Worm (Caenorhabditis elegans) whole organism, L4 larva: ENCODE results near the gene hum-6.

Source experiments
- D1046.2 ChIP-seq: fragments of 200-800 bp; sonication (Bioruptor generic); IDR thresholded peaks from 2 replicates; pipeline ENCODE4 v1.3.6; 2022; ENCODE audit warnings: missing genetic modification characterization, missing compliant biosample characterization
- Y5F2A.4 ChIP-seq: fragments of 200-800 bp; sonication (Bioruptor generic); optimal IDR thresholded peaks from 2 replicates; lab custom pipeline; 2018; ENCODE audit warnings: mild to moderate bottlenecking, missing genetic modification characterization, missing compliant biosample characterization
- aha-1 ChIP-seq: fragments of 150-350 bp; peaks from one replicate; lab custom pipeline; 2014; ENCODE audit warnings: missing biosample characterization, missing genetic modification characterization
- aly-2 ChIP-seq: sonication (generic microtip); optimal IDR thresholded peaks from 2 replicates; lab custom pipeline; 2018; ENCODE audit warnings: missing biosample characterization, missing genetic modification characterization
- ceh-32 ChIP-seq: sonication (generic microtip); optimal IDR thresholded peaks from 2 replicates; lab custom pipeline; 2016; ENCODE audit warnings: mild to moderate bottlenecking, missing genetic modification characterization, missing compliant biosample characterization; ENCODE audit not compliant: poor library complexity
- ceh-44 ChIP-seq: fragments of 200-800 bp; sonication (Bioruptor generic); IDR thresholded peaks from 2 replicates; pipeline ENCODE4 v1.3.6; 2022; ENCODE audit warnings: missing genetic modification reagents, missing genetic modification characterization, missing compliant biosample characterization
- ceh-82 ChIP-seq: sonication (generic microtip); optimal IDR thresholded peaks from 2 replicates; lab custom pipeline; 2017; ENCODE audit warnings: missing biosample characterization, missing genetic modification characterization
- ces-1 ChIP-seq: fragments of 150-350 bp; sonication (generic microtip); optimal IDR thresholded peaks from 4 replicates; lab custom pipeline; 2014; ENCODE audit warnings: missing biosample characterization, missing genetic modification reagents, missing genetic modification characterization
- cey-2 ChIP-seq: sonication (generic microtip); optimal IDR thresholded peaks from 3 replicates; lab custom pipeline; 2017; ENCODE audit warnings: missing genetic modification characterization, mild to moderate bottlenecking, missing compliant biosample characterization, antibody characterized with exemption, borderline replicate concordance; ENCODE audit not compliant: insufficient read depth
- dmd-6 ChIP-seq: fragments of 200-800 bp; sonication (Bioruptor generic); IDR thresholded peaks from 2 replicates; pipeline ENCODE4 v1.3.6; 2022; ENCODE audit warnings: missing genetic modification reagents, missing genetic modification characterization, missing compliant biosample characterization
- dmd-8 ChIP-seq: fragments of 200-800 bp; sonication (Bioruptor generic); IDR thresholded peaks from 2 replicates; pipeline ENCODE4 v1.3.6; 2022; ENCODE audit warnings: missing genetic modification characterization, missing compliant biosample characterization
- dmd-9 ChIP-seq: fragments of 200-800 bp; sonication (Bioruptor generic); IDR thresholded peaks from 2 replicates; pipeline ENCODE4 v1.3.6; 2022; ENCODE audit warnings: missing genetic modification reagents, missing genetic modification characterization, missing compliant biosample characterization
- duxl-1 ChIP-seq: sonication (generic microtip); optimal IDR thresholded peaks from 2 replicates; lab custom pipeline; 2016; ENCODE audit warnings: mild to moderate bottlenecking, missing genetic modification characterization, moderate library complexity, missing compliant biosample characterization; ENCODE audit not compliant: poor library complexity
- fkh-10 ChIP-seq: fragments of 150-350 bp; optimal IDR thresholded peaks from 2 replicates; lab custom pipeline; 2014; ENCODE audit warnings: missing biosample characterization, missing genetic modification reagents, missing genetic modification characterization
- gei-8 ChIP-seq: fragments of 200-800 bp; sonication (Bioruptor generic); optimal IDR thresholded peaks from 2 replicates; lab custom pipeline; 2018; ENCODE audit warnings: mild to moderate bottlenecking, missing genetic modification characterization, missing compliant biosample characterization
- hlh-30 ChIP-seq: sonication (generic microtip); optimal IDR thresholded peaks from 2 replicates; lab custom pipeline; 2017; ENCODE audit warnings: antibody characterized with exemption, mild to moderate bottlenecking, missing genetic modification characterization, missing compliant biosample characterization; ENCODE audit not compliant: insufficient read depth
- hmg-1.1 ChIP-seq: fragments of 200-800 bp; sonication (Bioruptor generic); IDR thresholded peaks from 2 replicates; pipeline ENCODE4 v1.3.6; 2022; ENCODE audit warnings: missing genetic modification reagents, missing genetic modification characterization, missing compliant biosample characterization
- jun-1 ChIP-seq: fragments of 150-350 bp; optimal IDR thresholded peaks from 2 replicates; lab custom pipeline; 2014; ENCODE audit warnings: missing biosample characterization, missing genetic modification reagents, missing genetic modification characterization
- lin-15B ChIP-seq: fragments of 150-350 bp; sonication (generic microtip); optimal IDR thresholded peaks from 3 replicates; lab custom pipeline; 2014; ENCODE audit warnings: missing biosample characterization, missing genetic modification characterization
- lin-38 ChIP-seq: fragments of 200-800 bp; sonication (Bioruptor generic); IDR thresholded peaks from 2 replicates; pipeline ENCODE4 v1.3.6; 2022; ENCODE audit warnings: missing genetic modification reagents, missing genetic modification characterization, missing compliant biosample characterization
- lir-3 ChIP-seq: sonication (generic microtip); optimal IDR thresholded peaks from 2 replicates; lab custom pipeline; 2016; ENCODE audit warnings: mild to moderate bottlenecking, missing genetic modification characterization, missing compliant biosample characterization
- madf-5 ChIP-seq, 2 experiments: fragments of 200-800 bp; sonication (Bioruptor generic); IDR thresholded peaks; 2 replicates each; pipeline ENCODE4 v1.3.6; 2022; ENCODE audit warnings: missing compliant biosample characterization in 2 of 2, missing genetic modification characterization in 2 of 2
- mdl-1 ChIP-seq, 2 experiments: fragments of 150-350 bp in 1 of 2; sonication (generic microtip) in 1 of 2; optimal IDR thresholded peaks; 2 replicates each; lab custom pipeline; 2014 to 2017; ENCODE audit warnings: missing biosample characterization in 2 of 2, missing genetic modification characterization in 2 of 2
- mdt-29 ChIP-seq: fragments of 200-800 bp; sonication (Bioruptor generic); IDR thresholded peaks from 2 replicates; pipeline ENCODE4 v1.3.6; 2022; ENCODE audit warnings: missing genetic modification reagents, missing genetic modification characterization, missing compliant biosample characterization
- mes-2 ChIP-seq: sonication (generic microtip); optimal IDR thresholded peaks from 2 replicates; lab custom pipeline; 2016; ENCODE audit warnings: missing genotype, mild to moderate bottlenecking, missing genetic modification characterization, missing compliant biosample characterization; ENCODE audit not compliant: poor library complexity, severe bottlenecking
- mxl-2 ChIP-seq: fragments of 200-800 bp; sonication (Bioruptor generic); conservative IDR thresholded peaks from 2 replicates; pipeline ENCODE4 v1.3.6; 2022; ENCODE audit warnings: missing genetic modification reagents, missing genetic modification characterization, missing compliant biosample characterization
- mxl-3 ChIP-seq: fragments of 200-800 bp; sonication (Bioruptor generic); optimal IDR thresholded peaks from 2 replicates; lab custom pipeline; 2018; ENCODE audit warnings: mild to moderate bottlenecking, missing genetic modification characterization, missing compliant biosample characterization
- nhr-10 ChIP-seq: fragments of 150-350 bp; optimal IDR thresholded peaks from 2 replicates; lab custom pipeline; 2014; ENCODE audit warnings: missing biosample characterization, missing genetic modification characterization
- nhr-237 ChIP-seq: sonication (generic microtip); optimal IDR thresholded peaks from 2 replicates; lab custom pipeline; 2017; ENCODE audit warnings: missing biosample characterization, missing genetic modification characterization
- nhr-25 ChIP-seq: sonication (generic microtip); optimal IDR thresholded peaks from 2 replicates; lab custom pipeline; 2017; ENCODE audit warnings: missing genetic modification characterization, mild to moderate bottlenecking, missing compliant biosample characterization, antibody characterized with exemption, moderate library complexity, borderline replicate concordance; ENCODE audit not compliant: insufficient read depth
- sdz-12 ChIP-seq: fragments of 200-800 bp; sonication (Bioruptor generic); optimal IDR thresholded peaks from 2 replicates; lab custom pipeline; 2018; ENCODE audit warnings: mild to moderate bottlenecking, missing genetic modification characterization, missing compliant biosample characterization
- set-16 ChIP-seq: fragments of 200-800 bp; sonication (Bioruptor generic); IDR thresholded peaks from 2 replicates; pipeline ENCODE4 v1.3.6; 2022; ENCODE audit warnings: missing genetic modification reagents, missing genetic modification characterization, missing compliant biosample characterization
- snpc-4 ChIP-seq: fragments of 150-350 bp; optimal IDR thresholded peaks from 2 replicates; lab custom pipeline; 2014; ENCODE audit warnings: missing biosample characterization, missing genetic modification characterization
- spr-3 ChIP-seq: fragments of 200-800 bp; sonication (Bioruptor generic); optimal IDR thresholded peaks from 2 replicates; lab custom pipeline; 2018; ENCODE audit warnings: mild to moderate bottlenecking, missing genetic modification characterization, missing compliant biosample characterization
- tra-1 ChIP-seq: fragments of 200-800 bp; sonication (Bioruptor generic); IDR thresholded peaks from 2 replicates; pipeline ENCODE4 v1.3.6; 2022; ENCODE audit warnings: missing genetic modification reagents, missing genetic modification characterization, missing compliant biosample characterization
- unc-62 ChIP-seq, 3 experiments: fragments of 150-350 bp in 1 of 3; sonication (generic microtip); optimal IDR thresholded peaks in 2 of 3; peaks in 1 of 3; 1 replicate in 1 of 3; 2 replicates in 2 of 3; lab custom pipeline; 2014 to 2017; ENCODE audit warnings: missing biosample characterization in 3 of 3, missing genetic modification characterization in 3 of 3, missing genetic modification reagents in 3 of 3, missing genotype in 1 of 3
- zfp-3 ChIP-seq: fragments of 200-800 bp; sonication (Bioruptor generic); conservative IDR thresholded peaks from 2 replicates; pipeline ENCODE4 v1.3.6; 2022; ENCODE audit warnings: missing genetic modification reagents, missing genetic modification characterization, missing compliant biosample characterization
- ztf-7 ChIP-seq: fragments of 150-350 bp; optimal IDR thresholded peaks from 2 replicates; lab custom pipeline; 2014; ENCODE audit warnings: missing biosample characterization, missing genetic modification characterization

hum-6 gene

DNA sequence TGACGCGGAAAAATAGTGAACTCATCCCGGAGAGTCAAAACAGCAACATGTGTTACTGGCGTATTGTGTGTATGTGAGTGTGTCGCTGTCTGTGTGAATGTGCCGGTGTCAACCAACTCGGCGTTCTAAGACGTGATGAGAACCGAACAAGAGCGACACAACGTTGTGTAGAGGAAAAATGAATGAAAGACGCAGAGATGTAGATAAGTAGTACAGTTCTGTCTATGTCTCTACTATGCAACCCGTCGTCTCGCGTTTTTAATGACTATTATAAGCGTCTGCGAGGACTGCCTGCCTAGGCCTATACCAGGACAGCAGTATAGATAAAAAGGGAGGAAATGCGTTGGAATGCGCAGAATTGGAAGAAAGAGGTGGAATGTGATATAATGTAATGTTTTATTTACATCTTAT, 14.9 kb upstream of the hum-6 start (continued):
- no peak for TF ChIP-seq dmd-8
- TF ChIP-seq ces-1: no peak
- no peak for TF ChIP-seq lin-15B (tag; lab: Kevin White, UChicago)
- TF ChIP-seq ztf-7 (tag; lab: Kevin White, UChicago): no peak
- no peak for TF ChIP-seq mdt-29
- no peak for TF ChIP-seq lin-38 (GFP tag; lab: Robert Waterston, UW)
- no peak for TF ChIP-seq lir-3 (tag; lab: Kevin White, UChicago)
- TF ChIP-seq duxl-1 (tag; lab: Kevin White, UChicago): no peak
- TF ChIP-seq gei-8 (GFP tag; lab: Kevin White, UChicago): no peak
- TF ChIP-seq tra-1 (GFP tag; lab: Robert Waterston, UW): no peak
- peak; percentile 54 for TF ChIP-seq hlh-30
- no peak for TF ChIP-seq cey-2 (tag; lab: Kevin White, UChicago)
- no peak for TF ChIP-seq jun-1 (tag; lab: Kevin White, UChicago)
- no peak for TF ChIP-seq set-16 (GFP tag; lab: Robert Waterston, UW)
- no peak for TF ChIP-seq sdz-12 (GFP tag; lab: Kevin White, UChicago)

DNA sequence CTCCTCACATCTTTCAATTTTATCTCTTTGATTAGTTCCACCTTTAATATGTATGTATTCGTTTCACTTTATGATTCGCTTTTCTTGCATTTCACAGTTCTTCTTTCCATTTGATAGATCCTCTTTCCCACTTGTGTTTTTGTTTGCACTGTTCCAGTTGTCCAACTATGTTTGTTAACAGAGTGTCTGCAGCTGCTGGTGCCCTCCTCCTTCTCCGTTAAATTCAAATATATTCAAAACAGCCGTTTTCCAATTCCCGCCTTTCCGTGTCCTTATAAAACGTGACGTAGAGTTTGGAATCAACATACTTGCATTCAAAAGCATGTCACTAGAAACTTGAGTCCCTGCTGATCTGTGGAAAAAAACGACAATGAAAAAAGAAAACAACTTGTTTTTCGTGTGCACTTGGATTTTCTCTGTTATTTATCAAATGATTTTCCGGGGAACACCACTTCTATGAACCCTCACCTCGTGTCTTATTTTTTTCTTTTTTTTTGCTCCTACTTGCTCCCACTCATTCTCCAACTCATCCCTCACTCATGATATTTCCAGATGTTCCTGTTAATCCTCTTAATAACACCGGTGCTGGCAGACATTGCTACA, 8.6 kb upstream of the hum-6 start, which contains the start of gene T10H10.2:
TSS of gene T10H10.2 (plus strand) at position 553 of the 603 bp plus-strand sequence.
- no peak for TF ChIP-seq mxl-2 (GFP tag; lab: Robert Waterston, UW)
- peak in 1 of 2 experiments; percentile 94 for TF ChIP-seq unc-62 (GFP tag; optimal IDR thresholded peaks at IDR 0.05 in 1 of 2; lab: Kevin White, UChicago)
- TF ChIP-seq unc-62 (tag; optimal IDR thresholded peaks at IDR 0.05; lab: Kevin White, UChicago): no peak

DNA sequence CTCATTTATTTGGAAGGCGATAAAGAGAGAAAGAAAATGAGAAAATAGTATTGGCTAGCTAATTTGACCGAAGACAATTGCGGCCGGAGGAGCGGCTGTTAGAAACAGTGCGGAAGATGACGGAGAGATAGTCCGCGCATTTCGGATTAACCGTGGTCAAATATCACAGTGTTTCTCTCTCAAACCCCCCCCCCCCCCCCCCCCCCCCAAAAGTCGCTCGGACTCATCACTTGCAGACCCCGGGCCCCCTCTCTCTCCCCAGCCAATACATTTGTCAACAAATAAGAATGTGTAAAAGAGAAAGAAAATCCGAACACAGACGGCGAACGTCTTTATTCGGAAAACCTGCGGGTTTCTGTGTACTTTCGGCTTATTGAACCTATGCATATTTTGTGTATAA, 1.1 kb upstream of the hum-6 start:
- peak; percentile 84 for TF ChIP-seq set-16 (GFP tag; lab: Robert Waterston, UW)
- TF ChIP-seq dmd-8: no peak

DNA sequence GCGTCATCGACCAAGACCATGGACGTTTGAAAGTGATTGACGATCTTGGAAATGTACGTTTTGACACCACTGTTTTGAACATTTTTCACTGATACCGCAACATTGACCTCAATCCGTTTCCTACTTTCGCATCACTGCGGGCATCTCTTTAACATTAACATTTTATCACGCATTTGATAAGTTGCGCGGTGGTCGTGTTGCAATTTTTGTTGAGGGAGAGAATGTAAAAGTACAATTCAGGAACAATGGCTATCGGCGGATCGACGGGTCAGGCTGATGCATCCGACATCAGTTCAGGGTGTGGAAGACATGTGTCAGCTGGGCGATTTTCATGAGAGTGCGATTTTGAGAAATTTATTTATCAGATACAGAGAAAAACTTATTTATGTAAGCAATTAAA, 371 bp downstream of the hum-6 start:
- TF ChIP-seq ceh-44 (GFP tag; lab: Robert Waterston, UW): no peak
- TF ChIP-seq mxl-3 (GFP tag; lab: Kevin White, UChicago): peak; percentile 0
- no peak for TF ChIP-seq nhr-25 (tag; lab: Kevin White, UChicago)
- TF ChIP-seq spr-3 (GFP tag; lab: Kevin White, UChicago): no peak
- TF ChIP-seq lir-3 (tag; lab: Kevin White, UChicago): no peak

DNA sequence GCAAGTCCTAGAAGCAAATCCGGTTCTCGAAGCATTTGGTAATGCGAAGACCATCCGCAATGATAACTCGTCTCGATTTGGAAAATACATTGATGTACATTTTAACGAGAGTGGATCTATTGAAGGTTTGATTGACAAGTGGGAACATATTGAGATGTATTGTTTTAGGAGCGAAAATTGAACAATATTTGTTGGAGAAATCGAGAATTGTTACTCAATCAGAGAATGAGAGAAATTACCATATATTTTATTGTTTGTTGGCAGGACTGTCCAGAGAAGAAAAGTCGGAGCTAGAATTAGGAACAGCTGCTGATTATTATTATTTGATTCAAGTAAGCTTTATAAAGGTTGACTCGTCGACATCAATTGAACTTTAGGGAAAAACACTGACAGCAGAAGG, 1.6 kb downstream of the hum-6 start:
- TF ChIP-seq dmd-9 (GFP tag; lab: Robert Waterston, UW) (no peak), nhr-10 (tag; lab: Kevin White, UChicago) (no peak), mes-2 (tag; lab: Kevin White, UChicago) (no peak), ceh-32 (tag; lab: Kevin White, UChicago) (no peak), duxl-1 (tag; lab: Kevin White, UChicago) (no peak), aha-1 (tag; lab: Kevin White, UChicago) (peak; percentile 96), lir-3 (tag; lab: Kevin White, UChicago) (no peak), Y5F2A.4 (GFP tag; lab: Kevin White, UChicago) (no peak), tra-1 (GFP tag; lab: Robert Waterston, UW) (no peak)
- TF ChIP-seq, all 104 proteins: peak for 1

DNA sequence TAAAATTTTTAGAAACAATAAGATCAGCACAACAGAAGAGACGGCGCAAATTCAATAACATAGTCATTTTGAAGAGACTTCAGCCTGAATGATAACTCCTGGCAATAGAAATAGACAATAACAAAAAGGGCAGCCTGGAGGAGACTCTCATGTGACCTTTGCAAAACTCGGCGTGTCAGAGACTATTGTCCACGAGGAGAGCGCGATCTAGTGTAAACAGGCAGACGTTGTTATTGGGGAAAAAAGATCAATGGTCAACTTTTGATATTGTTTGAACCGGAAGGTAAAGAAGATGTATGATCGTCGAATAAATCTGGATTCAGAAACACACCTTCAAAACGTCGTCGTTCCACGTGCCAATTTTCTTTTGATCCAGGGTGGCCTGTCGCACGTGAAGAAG, 13.3 kb downstream of the hum-6 start:
- TF ChIP-seq aly-2 (no peak), madf-5 (GFP tag; IDR thresholded peaks at IDR 0.05; lab: Robert Waterston, UW) (no peak), lin-15B (tag; lab: Kevin White, UChicago) (no peak), dmd-6 (GFP tag; lab: Robert Waterston, UW) (peak; percentile 27; the same call in 1 of the 2 replicates), lin-38 (GFP tag; lab: Robert Waterston, UW) (no peak), nhr-237 (tag; lab: Kevin White, UChicago) (no peak), mdl-1 (tag; optimal IDR thresholded peaks at IDR 0.05; lab: Kevin White, UChicago) (peak in 1 of 2 experiments; percentile 74), snpc-4 (no peak), mxl-3 (GFP tag; lab: Kevin White, UChicago) (no peak), hmg-1.1 (GFP tag; lab: Robert Waterston, UW) (0 out of 2 replicates have a peak, but pooled peaks have one; percentile 15), fkh-10 (no peak), ceh-82 (no peak), D1046.2 (GFP tag; lab: Robert Waterston, UW) (no peak), zfp-3 (GFP tag; lab: Robert Waterston, UW) (no peak)
